Fruit fly (Drosophila melanogaster) whole organism, prepupa: ENCODE measurements around the gene alpha-Est5.

Experiments used
- Blimp-1 ChIP-seq: fragments of 200-800 bp; sonication (Bioruptor generic); optimal IDR thresholded peaks from 3 replicates; lab custom pipeline; 2017; ENCODE audit warnings: missing biosample characterization, missing genetic modification characterization, mild to moderate bottlenecking, moderate library complexity, missing genetic modification reagents
- CG10631 ChIP-seq: fragments of 200-800 bp; sonication (Bioruptor generic); optimal IDR thresholded peaks from 2 replicates; lab custom pipeline; 2016; ENCODE audit warnings: missing biosample characterization, missing genetic modification characterization
- CG11762 ChIP-seq: fragments of 200-800 bp; sonication (Bioruptor generic); optimal IDR thresholded peaks from 3 replicates; lab custom pipeline; 2016; ENCODE audit warnings: missing biosample characterization, missing genetic modification characterization; ENCODE audit not compliant: insufficient read depth
- CG11902 ChIP-seq: fragments of 200-800 bp; sonication (Bioruptor generic); optimal IDR thresholded peaks from 3 replicates; lab custom pipeline; 2016; ENCODE audit warnings: missing biosample characterization, missing genetic modification characterization
- CG15336 ChIP-seq: fragments of 200-800 bp; sonication (Bioruptor generic); IDR thresholded peaks from 2 replicates; pipeline ENCODE4 v1.3.6; 2022; ENCODE audit warnings: missing biosample characterization, missing genetic modification characterization
- CG16779 ChIP-seq: fragments of 200-800 bp; sonication (Bioruptor generic); optimal IDR thresholded peaks from 3 replicates; lab custom pipeline; 2017; ENCODE audit warnings: missing biosample characterization, mild to moderate bottlenecking, missing genetic modification characterization
- CG3032 ChIP-seq: fragments of 200-800 bp; optimal IDR thresholded peaks from 2 replicates; lab custom pipeline; 2019; ENCODE audit warnings: missing biosample characterization, mild to moderate bottlenecking, missing genetic modification characterization, moderate library complexity
- CG31627 ChIP-seq: fragments of 200-800 bp; sonication (Bioruptor generic); optimal IDR thresholded peaks from 3 replicates; lab custom pipeline; 2016; ENCODE audit warnings: missing biosample characterization, missing genetic modification characterization
- CG32006 ChIP-seq: fragments of 200-800 bp; sonication (Bioruptor generic); optimal IDR thresholded peaks from 3 replicates; lab custom pipeline; 2017; ENCODE audit warnings: missing biosample characterization, mild to moderate bottlenecking, missing genetic modification characterization
- CG34406 ChIP-seq: fragments of 200-800 bp; sonication (Bioruptor generic); optimal IDR thresholded peaks from 3 replicates; lab custom pipeline; 2016; ENCODE audit warnings: missing biosample characterization, missing genetic modification characterization
- CG6163 ChIP-seq: fragments of 200-800 bp; sonication (Bioruptor generic); IDR thresholded peaks from 3 replicates; pipeline ENCODE4 v1.3.6; 2022; ENCODE audit warnings: missing biosample characterization, missing genetic modification characterization
- CG6792 ChIP-seq: fragments of 200-800 bp; sonication (Bioruptor generic); optimal IDR thresholded peaks from 3 replicates; lab custom pipeline; 2016; ENCODE audit warnings: missing biosample characterization, missing genetic modification characterization
- CG6808 ChIP-seq: fragments of 200-800 bp; sonication (Bioruptor generic); optimal IDR thresholded peaks from 3 replicates; lab custom pipeline; 2017; ENCODE audit warnings: missing biosample characterization, missing genetic modification characterization, mild to moderate bottlenecking, moderate library complexity, missing genetic modification reagents
- CG6854 ChIP-seq: fragments of 200-800 bp; sonication (Bioruptor generic); optimal IDR thresholded peaks from 2 replicates; lab custom pipeline; 2017; ENCODE audit warnings: missing biosample characterization, mild to moderate bottlenecking, missing genetic modification characterization
- CG8319 ChIP-seq: fragments of 200-800 bp; sonication (Bioruptor generic); optimal IDR thresholded peaks from 3 replicates; lab custom pipeline; 2016; ENCODE audit warnings: missing biosample characterization, missing genetic modification characterization
- CG8632 ChIP-seq: fragments of 200-800 bp; sonication (Bioruptor generic); optimal IDR thresholded peaks from 3 replicates; lab custom pipeline; 2016; ENCODE audit warnings: missing biosample characterization, missing genetic modification characterization
- CG9139 ChIP-seq: fragments of 200-800 bp; sonication (Bioruptor generic); optimal IDR thresholded peaks from 3 replicates; lab custom pipeline; 2017; ENCODE audit warnings: missing biosample characterization, mild to moderate bottlenecking, missing genetic modification characterization
- Eip75B ChIP-seq: fragments of 200-800 bp; sonication (Bioruptor generic); optimal IDR thresholded peaks from 3 replicates; lab custom pipeline; 2016; ENCODE audit warnings: missing biosample characterization, missing genetic modification characterization
- Eip78C ChIP-seq: fragments of 200-800 bp; sonication (Bioruptor generic); peaks from one replicate; lab custom pipeline; 2016; ENCODE audit warnings: missing biosample characterization, missing genetic modification characterization
- Eip93F ChIP-seq: fragments of 200-800 bp; sonication (Bioruptor generic); optimal IDR thresholded peaks from 2 replicates; lab custom pipeline; 2016; ENCODE audit warnings: missing biosample characterization, mild to moderate bottlenecking, missing genetic modification characterization
- Ets21C ChIP-seq: fragments of 200-800 bp; sonication (Bioruptor generic); optimal IDR thresholded peaks from 3 replicates; lab custom pipeline; 2016; ENCODE audit warnings: missing biosample characterization, missing genetic modification characterization
- Gug ChIP-seq: fragments of 200-800 bp; sonication (Bioruptor generic); IDR thresholded peaks from 2 replicates; pipeline ENCODE4 v1.3.6; 2022; ENCODE audit warnings: missing biosample characterization, missing genetic modification characterization
- Hr38 ChIP-seq: sonication (Bioruptor generic); optimal IDR thresholded peaks from 2 replicates; lab custom pipeline; 2016; ENCODE audit warnings: missing biosample characterization, missing genetic modification characterization
- Hr4 ChIP-seq: fragments of 200-800 bp; sonication (Bioruptor generic); optimal IDR thresholded peaks from 3 replicates; lab custom pipeline; 2016; ENCODE audit warnings: missing biosample characterization, missing genetic modification characterization
- OdsH ChIP-seq: fragments of 200-800 bp; sonication (Bioruptor generic); optimal IDR thresholded peaks from 3 replicates; lab custom pipeline; 2016; ENCODE audit warnings: missing biosample characterization, missing genetic modification characterization
- Smox ChIP-seq: fragments of 200-800 bp; sonication (Bioruptor generic); optimal IDR thresholded peaks from 3 replicates; lab custom pipeline; 2016; ENCODE audit warnings: missing biosample characterization, missing genetic modification characterization
- Sox15 ChIP-seq: fragments of 200-800 bp; sonication (Bioruptor generic); optimal IDR thresholded peaks from 3 replicates; lab custom pipeline; 2016; ENCODE audit warnings: missing biosample characterization, missing genetic modification characterization
- achi ChIP-seq: fragments of 200-800 bp; sonication (Bioruptor generic); optimal IDR thresholded peaks from 3 replicates; lab custom pipeline; 2016; ENCODE audit warnings: missing biosample characterization, missing genetic modification characterization
- acj6 ChIP-seq: fragments of 200-800 bp; sonication (Bioruptor generic); optimal IDR thresholded peaks from 3 replicates; lab custom pipeline; 2016; ENCODE audit warnings: missing biosample characterization, missing genetic modification characterization
- cyc ChIP-seq: fragments of 200-800 bp; sonication (Bioruptor generic); optimal IDR thresholded peaks from 3 replicates; lab custom pipeline; 2016; ENCODE audit warnings: missing biosample characterization, missing genetic modification characterization
- dsx ChIP-seq: fragments of 200-800 bp; optimal IDR thresholded peaks from 3 replicates; lab custom pipeline; 2019; ENCODE audit warnings: missing biosample characterization, mild to moderate bottlenecking, missing genetic modification characterization, moderate library complexity; ENCODE audit not compliant: poor library complexity, severe bottlenecking
- fd59A ChIP-seq: fragments of 200-800 bp; sonication (Bioruptor generic); optimal IDR thresholded peaks from 2 replicates; lab custom pipeline; 2017; ENCODE audit warnings: missing biosample characterization, mild to moderate bottlenecking, missing genetic modification characterization, missing genetic modification reagents
- fd85E ChIP-seq: fragments of 200-800 bp; sonication (Bioruptor generic); optimal IDR thresholded peaks from 3 replicates; lab custom pipeline; 2016; ENCODE audit warnings: missing biosample characterization, missing genetic modification characterization
- fkh ChIP-seq: fragments of 200-800 bp; sonication (Bioruptor generic); optimal IDR thresholded peaks from 3 replicates; lab custom pipeline; 2017; ENCODE audit warnings: missing biosample characterization, mild to moderate bottlenecking, missing genetic modification characterization, moderate library complexity
- net ChIP-seq: fragments of 200-800 bp; sonication (Bioruptor generic); optimal IDR thresholded peaks from 3 replicates; lab custom pipeline; 2016; ENCODE audit warnings: missing biosample characterization, missing genetic modification characterization
- pdm3 ChIP-seq: fragments of 200-800 bp; sonication (Bioruptor generic); optimal IDR thresholded peaks from 3 replicates; lab custom pipeline; 2016; ENCODE audit warnings: missing biosample characterization, missing genetic modification characterization
- spab ChIP-seq: fragments of 200-800 bp; sonication (Bioruptor generic); optimal IDR thresholded peaks from 2 replicates; lab custom pipeline; 2017; ENCODE audit warnings: missing biosample characterization, mild to moderate bottlenecking, missing genetic modification characterization, missing genetic modification reagents
- svp ChIP-seq: fragments of 200-800 bp; sonication (Bioruptor generic); peaks from one replicate; lab custom pipeline; 2016; ENCODE audit warnings: missing biosample characterization, missing genetic modification characterization
- topi ChIP-seq: fragments of 200-800 bp; sonication (Bioruptor generic); optimal IDR thresholded peaks from 3 replicates; lab custom pipeline; 2016; ENCODE audit warnings: missing biosample characterization, missing genetic modification characterization
- vri ChIP-seq: fragments of 200-800 bp; sonication (Bioruptor generic); optimal IDR thresholded peaks from 3 replicates; lab custom pipeline; 2016; ENCODE audit warnings: missing biosample characterization, mild to moderate bottlenecking, missing genetic modification characterization

Gene alpha-Est5

DNA sequence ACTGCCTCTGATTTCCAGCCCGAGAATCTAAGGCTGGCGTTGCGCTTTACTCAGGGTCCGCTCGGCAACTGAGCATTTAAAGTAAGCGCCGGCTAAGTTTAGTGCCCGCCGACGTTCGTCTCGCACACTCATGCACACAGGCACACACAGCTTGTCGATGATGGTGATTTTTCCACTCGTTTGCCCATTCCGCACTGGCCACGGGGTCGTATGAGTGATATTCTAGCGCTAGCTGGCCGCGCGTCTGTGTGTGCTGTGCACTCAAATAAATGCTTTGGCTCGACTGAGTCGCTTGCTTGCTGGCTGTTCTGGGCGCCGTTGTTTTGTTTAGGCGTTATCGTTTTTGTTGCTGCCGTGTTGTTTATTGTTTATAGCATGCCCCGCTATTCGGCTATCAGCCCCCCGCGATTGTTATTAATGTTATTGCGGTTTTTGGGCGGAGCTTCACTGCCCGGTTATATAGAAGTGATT lies 20.6 kb downstream of the alpha-Est5 start, which contains the start of gene alpha-Est8:
alpha-Est8 (minus strand) TSS at position 72 of the 471 bp plus-strand sequence.
- TF ChIP-seq acj6 (GFP tag; lab: Kevin White, UChicago), result no peak
- no peak for TF ChIP-seq CG15336 (GFP tag; lab: Robert Waterston, UW)
- peak; percentile 11 for TF ChIP-seq vri
- peak; percentile 76 for TF ChIP-seq svp (GFP tag; lab: Kevin White, UChicago)
- peak; percentile 31 for TF ChIP-seq fkh (GFP tag; lab: Kevin White, UChicago)
- TF ChIP-seq CG6792 (GFP tag; lab: Kevin White, UChicago), result no peak
- TF ChIP-seq, all 60 proteins: peak for 3

DNA sequence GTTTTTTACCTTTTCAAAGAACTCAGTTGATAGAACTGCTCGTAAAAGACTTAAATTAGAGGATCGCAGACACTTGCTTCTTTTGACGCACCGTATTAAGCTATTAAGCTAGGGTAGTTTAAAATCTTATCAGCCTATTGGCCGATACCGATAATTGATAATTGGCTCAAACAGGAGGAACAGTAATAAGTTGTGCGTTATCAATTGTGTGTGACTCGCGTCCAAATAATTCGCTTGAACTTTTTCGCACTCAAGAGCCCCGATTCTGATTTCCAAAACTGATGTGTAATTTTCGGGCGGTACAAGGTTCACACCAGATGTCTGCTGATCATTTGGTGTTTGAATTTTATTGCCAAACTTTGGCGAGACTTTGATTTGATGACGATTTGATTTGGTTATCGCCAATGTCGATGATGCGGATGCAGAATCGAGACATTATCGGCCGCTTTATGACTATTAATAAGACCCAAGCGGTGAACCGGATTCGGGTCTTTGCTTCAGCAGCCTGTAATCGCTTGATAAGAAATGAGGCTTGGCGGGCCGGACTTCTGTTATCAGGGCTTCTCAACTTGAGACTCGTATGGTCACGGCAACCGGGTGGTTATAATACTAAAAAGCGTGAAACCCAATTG lies 21.8 kb downstream of the alpha-Est5 start:
- TF ChIP-seq achi (GFP tag; lab: Kevin White, UChicago) (no peak), svp (GFP tag; lab: Kevin White, UChicago) (peak; percentile 99)

DNA sequence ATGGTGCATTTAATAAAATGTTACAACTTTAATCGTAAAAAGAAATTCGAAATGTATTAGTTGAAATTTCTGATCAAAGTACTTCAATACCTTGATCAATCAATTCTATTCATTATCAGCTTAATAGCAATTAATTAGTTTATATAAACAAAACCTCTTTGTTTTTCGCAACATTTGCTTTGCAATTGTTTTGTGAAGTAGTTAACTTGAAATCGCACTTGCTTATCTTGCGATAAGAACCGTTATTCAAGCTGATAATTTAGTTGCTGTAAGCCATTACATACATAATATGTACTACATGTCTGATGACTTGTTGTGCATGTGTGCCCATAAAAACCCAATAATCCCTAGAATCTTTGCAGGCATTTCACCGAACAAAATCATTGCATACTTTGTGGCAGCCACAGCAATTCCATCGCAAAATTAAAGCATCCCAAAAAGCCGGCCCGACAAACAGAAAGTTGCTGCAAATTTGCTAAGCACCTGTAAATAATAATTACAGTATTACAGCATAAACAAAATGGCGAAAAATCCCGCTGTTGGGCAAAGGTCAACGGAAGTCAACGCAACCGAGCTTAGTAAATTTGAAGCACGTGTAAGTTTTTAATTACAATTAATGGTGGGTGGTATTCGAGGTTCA lies 27.9 kb downstream of the alpha-Est5 start:
- TF ChIP-seq acj6 (GFP tag; lab: Kevin White, UChicago), result no peak
- TF ChIP-seq net (GFP tag; lab: Kevin White, UChicago), result no peak
- no peak for TF ChIP-seq spab (GFP tag; lab: Kevin White, UChicago)
- no peak for TF ChIP-seq CG6792 (GFP tag; lab: Kevin White, UChicago)
- no peak for TF ChIP-seq Blimp-1 (GFP tag; lab: Kevin White, UChicago)
- peak; percentile 69 for TF ChIP-seq vri
- TF ChIP-seq CG11762 (GFP tag; lab: Kevin White, UChicago), result no peak
- TF ChIP-seq Eip78C (GFP tag; lab: Kevin White, UChicago), result peak; percentile 67
- TF ChIP-seq Eip93F (GFP tag; lab: Kevin White, UChicago), result no peak
- no peak for TF ChIP-seq Eip75B (GFP tag; lab: Kevin White, UChicago)
- peak; percentile 5 for TF ChIP-seq fkh (GFP tag; lab: Kevin White, UChicago)
- no peak for TF ChIP-seq fd59A (GFP tag; lab: Kevin White, UChicago)
- TF ChIP-seq svp (GFP tag; lab: Kevin White, UChicago), result peak; percentile 83
- TF ChIP-seq Hr4, result no peak
- TF ChIP-seq CG16779 (tag; lab: Kevin White, UChicago), result no peak
- TF ChIP-seq Ets21C (GFP tag; lab: Kevin White, UChicago), result no peak
- no peak for TF ChIP-seq topi (GFP tag; lab: Kevin White, UChicago)
- TF ChIP-seq, all 60 proteins: peak for 4

DNA sequence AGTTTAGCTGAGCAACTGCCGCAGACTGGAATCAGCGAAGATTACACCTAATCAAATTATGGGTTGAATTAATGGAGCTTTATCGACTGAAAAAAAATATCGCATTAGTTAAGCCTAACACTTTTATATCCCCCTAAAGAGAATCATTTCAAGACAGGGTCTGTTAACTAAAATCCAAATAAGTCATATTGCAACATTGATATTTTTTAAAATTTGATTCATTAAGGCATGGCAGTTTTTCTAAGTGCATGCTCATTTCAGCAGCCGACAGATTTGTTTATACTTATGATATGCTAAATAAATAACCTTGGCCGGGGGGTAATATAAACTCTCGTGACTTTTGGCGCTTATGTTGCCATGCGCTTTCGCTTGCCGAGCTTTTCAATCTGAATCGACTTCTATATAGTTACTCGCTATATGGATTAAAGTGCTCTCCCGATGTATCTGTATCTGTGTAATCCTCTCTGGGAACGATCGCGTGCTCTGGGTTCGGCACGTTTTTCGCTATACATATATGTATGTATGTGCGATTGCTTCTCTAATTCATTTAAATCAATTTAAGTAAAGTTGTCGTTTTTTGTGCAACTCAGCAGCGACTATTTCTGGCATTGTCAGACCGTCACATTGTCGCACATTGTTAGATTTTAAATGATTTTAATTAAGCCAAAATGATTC lies 29.7 kb downstream of the alpha-Est5 start:
- TF ChIP-seq fd85E (GFP tag; lab: Kevin White, UChicago) (no peak), spab (GFP tag; lab: Kevin White, UChicago) (no peak), fkh (GFP tag; lab: Kevin White, UChicago) (peak; percentile 86), CG3032 (tag; lab: Kevin White, UChicago) (no peak), CG6792 (GFP tag; lab: Kevin White, UChicago) (peak; percentile 1), topi (GFP tag; lab: Kevin White, UChicago) (no peak), dsx (GFP tag; lab: Kevin White, UChicago) (no peak), Sox15 (no peak), CG6854 (GFP tag; lab: Kevin White, UChicago) (no peak), cyc (GFP tag; lab: Kevin White, UChicago) (peak; percentile 15), Hr38 (GFP tag; lab: Kevin White, UChicago) (no peak), CG15336 (GFP tag; lab: Robert Waterston, UW) (peak; percentile 51), CG9139 (no peak), CG10631 (no peak), CG6163 (GFP tag; lab: Robert Waterston, UW) (0 out of 3 replicates have a peak, but pooled peaks have one; percentile 53), Eip78C (GFP tag; lab: Kevin White, UChicago) (peak; percentile 73), Smox (GFP tag; lab: Kevin White, UChicago) (no peak), Hr4 (peak; percentile 64), CG8632 (GFP tag; lab: Kevin White, UChicago) (no peak), CG6808 (GFP tag; lab: Kevin White, UChicago) (no peak), CG34406 (GFP tag; lab: Kevin White, UChicago) (no peak), achi (GFP tag; lab: Kevin White, UChicago) (no peak), CG31627 (GFP tag; lab: Kevin White, UChicago) (peak; percentile 27), Gug (GFP tag; lab: Robert Waterston, UW) (0 out of 2 replicates have a peak, but pooled peaks have one; percentile 16), CG8319 (GFP tag; lab: Kevin White, UChicago) (no peak), CG11902 (GFP tag; lab: Kevin White, UChicago) (no peak), CG16779 (tag; lab: Kevin White, UChicago) (no peak), Ets21C (GFP tag; lab: Kevin White, UChicago) (no peak), OdsH (GFP tag; lab: Kevin White, UChicago) (peak; percentile 27), pdm3 (GFP tag; lab: Kevin White, UChicago) (peak; percentile 45), CG32006 (GFP tag; lab: Kevin White, UChicago) (peak; percentile 60)
